Worm (Caenorhabditis elegans) whole organism, L2 larva: ENCODE measurements around the gene nspe-8.

Experiments used
- R02D3.7 ChIP-seq: fragments of 150-350 bp; optimal IDR thresholded peaks from 2 replicates; lab custom pipeline; 2014; ENCODE audit warnings: missing biosample characterization, missing genetic modification characterization
- aly-2 ChIP-seq: fragments of 150-350 bp; optimal IDR thresholded peaks from 2 replicates; lab custom pipeline; 2014; ENCODE audit warnings: missing biosample characterization, missing genetic modification characterization
- ceh-82 ChIP-seq: fragments of 150-350 bp; optimal IDR thresholded peaks from 2 replicates; lab custom pipeline; 2014; ENCODE audit warnings: missing biosample characterization, missing genetic modification characterization
- lin-39 ChIP-seq: fragments of 150-350 bp; optimal IDR thresholded peaks from 2 replicates; lab custom pipeline; 2014; ENCODE audit warnings: missing biosample characterization, missing genetic modification reagents, missing genetic modification characterization
- skn-1 ChIP-seq: sonication (generic microtip); optimal IDR thresholded peaks from 2 replicates; lab custom pipeline; 2017; ENCODE audit warnings: missing biosample characterization, missing genetic modification characterization
- zag-1 ChIP-seq: fragments of 150-350 bp; optimal IDR thresholded peaks from 2 replicates; lab custom pipeline; 2014; ENCODE audit warnings: missing biosample characterization, missing genetic modification characterization

- TF ChIP-seq aly-2 (tag; lab: Kevin White, UChicago) (no peak), lin-39 (tag; lab: Kevin White, UChicago) (no peak), R02D3.7 (no peak), ceh-82 (tag; lab: Kevin White, UChicago) (no peak), zag-1 (no peak), skn-1 (tag; lab: Kevin White, UChicago) (no peak)
Observed at ce11 chrII:12572760-12573159, 49.0 kb downstream of the nspe-8 start, which contains the start of gene Y38E10A.35.
